Worm (Caenorhabditis elegans) whole organism, young adult: ENCODE data around the gene Y54H5A.2.

Experiments
- F10E7.11 ChIP-seq: sonication (generic microtip); optimal IDR thresholded peaks from 2 replicates; lab custom pipeline; 2017; ENCODE audit warnings: mild to moderate bottlenecking, missing genetic modification characterization, moderate library complexity, missing compliant biosample characterization
- Y79H2A.3 ChIP-seq: fragments of 200-800 bp; sonication (Bioruptor generic); conservative IDR thresholded peaks from 2 replicates; pipeline ENCODE4 v1.3.6; 2022; ENCODE audit warnings: missing genetic modification reagents, missing genetic modification characterization, missing compliant biosample characterization
- attf-6 ChIP-seq: fragments of 200-800 bp; sonication (Bioruptor generic); IDR thresholded peaks from 2 replicates; pipeline ENCODE4 v1.3.6; 2022; ENCODE audit warnings: missing genetic modification reagents, missing genetic modification characterization, missing compliant biosample characterization
- bed-2 ChIP-seq: fragments of 200-800 bp; sonication (Bioruptor generic); IDR thresholded peaks from 2 replicates; pipeline ENCODE4 v1.3.6; 2022; ENCODE audit warnings: missing genetic modification reagents, missing genetic modification characterization, missing compliant biosample characterization
- hmg-1.2 ChIP-seq: fragments of 200-800 bp; sonication (Bioruptor generic); IDR thresholded peaks from 2 replicates; pipeline ENCODE4 v1.3.6; 2022; ENCODE audit warnings: missing genetic modification reagents, missing genetic modification characterization, missing compliant biosample characterization
- hsf-1 ChIP-seq: fragments of 200-800 bp; sonication (Bioruptor generic); IDR thresholded peaks from 2 replicates; pipeline ENCODE4 v1.3.6; 2022; ENCODE audit warnings: missing genetic modification reagents, missing genetic modification characterization, missing compliant biosample characterization
- lin-40 ChIP-seq: sonication (generic microtip); optimal IDR thresholded peaks from 2 replicates; lab custom pipeline; 2016; ENCODE audit warnings: missing genetic modification characterization, mild to moderate bottlenecking, missing compliant biosample characterization, missing genotype, missing genetic modification reagents
- mes-4 ChIP-seq: sonication (generic microtip); optimal IDR thresholded peaks from 2 replicates; lab custom pipeline; 2016; ENCODE audit warnings: missing genotype, missing genetic modification characterization, missing compliant biosample characterization
- nhr-179 ChIP-seq: sonication (generic microtip); optimal IDR thresholded peaks from 2 replicates; lab custom pipeline; 2016; ENCODE audit warnings: mild to moderate bottlenecking, missing genetic modification characterization, missing compliant biosample characterization
- pha-4 ChIP-seq: fragments of 150-350 bp; sonication (generic microtip); optimal IDR thresholded peaks from 2 replicates; lab custom pipeline; 2014; ENCODE audit warnings: missing biosample characterization, missing genetic modification reagents, missing genetic modification characterization
- unc-130 ChIP-seq: sonication (generic microtip); optimal IDR thresholded peaks from 2 replicates; lab custom pipeline; 2016; ENCODE audit warnings: missing genetic modification reagents, missing genetic modification characterization, missing compliant biosample characterization
- unc-62 ChIP-seq: fragments of 150-350 bp; optimal IDR thresholded peaks from 2 replicates; lab custom pipeline; 2014; ENCODE audit warnings: missing biosample characterization, missing genetic modification reagents, missing genetic modification characterization

- TF ChIP-seq pha-4 (no peak), unc-130 (no peak), Y79H2A.3 (0 out of 2 replicates have a peak, but pooled peaks have one; percentile 31), attf-6 (GFP tag; lab: Robert Waterston, UW) (no peak), lin-40 (tag; lab: Kevin White, UChicago) (no peak), mes-4 (tag; lab: Kevin White, UChicago) (no peak), F10E7.11 (no peak), nhr-179 (no peak), unc-62 (no peak), hmg-1.2 (GFP tag; lab: Robert Waterston, UW) (no peak), bed-2 (GFP tag; lab: Robert Waterston, UW) (no peak), hsf-1 (GFP tag; lab: Robert Waterston, UW) (no peak)
Observed at ce11 chrIII:5155393-5155792, 6.0 kb upstream of the Y54H5A.2 start.
